Fruit fly (Drosophila melanogaster): ENCODE results near the gene CtsB.

The CtsB gene

dm6 chrX:13762372-13762883 lies 19.5 kb downstream of the CtsB start, which contains the start of gene rdgB (continued):
- TF ChIP-seq gt (GFP tag; IDR thresholded peaks at IDR 0.05), result no peak
- peak; percentile 27; the same call in 1 of the 2 replicates for TF ChIP-seq CG13287 (GFP tag; IDR thresholded peaks at IDR 0.05; ENCODE audit: partially characterized antibody)
- no peak for TF ChIP-seq kay (GFP tag; optimal IDR thresholded peaks at IDR 0.05)
- no peak for TF ChIP-seq ato (GFP tag; IDR thresholded peaks at IDR 0.05; ENCODE audit: partially characterized antibody)
- TF ChIP-seq NC2α (GFP tag; optimal IDR thresholded peaks at IDR 0.05), result peak; percentile 3
- TF ChIP-seq pita (GFP tag; optimal IDR thresholded peaks at IDR 0.05), result no peak
- TF ChIP-seq MESR4 (GFP tag; optimal IDR thresholded peaks at IDR 0.05), result no peak
- TF ChIP-seq mirr (GFP tag; optimal IDR thresholded peaks at IDR 0.05), result no peak
- TF ChIP-seq CkIIα-i1 (GFP tag; IDR thresholded peaks at IDR 0.05), result no peak
- no peak for TF ChIP-seq gce (GFP tag; IDR thresholded peaks at IDR 0.05)
- TF ChIP-seq D19B (GFP tag; optimal IDR thresholded peaks at IDR 0.05), result peak; percentile 57
- TF ChIP-seq nerfin-1 (tag; optimal IDR thresholded peaks at IDR 0.05), result peak; percentile 73
- TF ChIP-seq Sox102F (GFP tag; optimal IDR thresholded peaks at IDR 0.05), result peak; percentile 84
- no peak for TF ChIP-seq CG8478 (optimal IDR thresholded peaks at IDR 0.05)
- TF ChIP-seq gcm2 (GFP tag; optimal IDR thresholded peaks at IDR 0.05), result peak; percentile 41
- peak; percentile 46; the same call in 2 of the 3 replicates for TF ChIP-seq Mrtf (GFP tag; IDR thresholded peaks at IDR 0.05)
- TF ChIP-seq pb (GFP tag; optimal IDR thresholded peaks at IDR 0.05), result no peak
- TF ChIP-seq CG12942 (GFP tag; optimal IDR thresholded peaks at IDR 0.05), result peak; percentile 66
- TF ChIP-seq CG3065 (GFP tag; optimal IDR thresholded peaks at IDR 0.05), result no peak
- TF ChIP-seq CG8089 (GFP tag; optimal IDR thresholded peaks at IDR 0.05), result no peak
- TF ChIP-seq grau (tag; optimal IDR thresholded peaks at IDR 0.05), result peak; percentile 86
- peak; percentile 73 for TF ChIP-seq sqz (GFP tag; optimal IDR thresholded peaks at IDR 0.05)
- peak; percentile 83 for TF ChIP-seq CG18262 (tag; optimal IDR thresholded peaks at IDR 0.05)
- TF ChIP-seq lola (GFP tag; optimal IDR thresholded peaks at IDR 0.05), result peak in 1 of 3 experiments; percentile 72
- TF ChIP-seq tap (tag; optimal IDR thresholded peaks at IDR 0.05), result peak; percentile 41
- TF ChIP-seq CG12659 (GFP tag; optimal IDR thresholded peaks at IDR 0.05), result peak; percentile 87
- no peak for TF ChIP-seq CG4282 (GFP tag; optimal IDR thresholded peaks at IDR 0.05)
- peak; percentile 63 for TF ChIP-seq twi (tag; optimal IDR thresholded peaks at IDR 0.05)
- TF ChIP-seq CG7928 (GFP tag; optimal IDR thresholded peaks at IDR 0.05), result peak; percentile 9
- peak; percentile 81 for TF ChIP-seq caup (GFP tag; optimal IDR thresholded peaks at IDR 0.05; ENCODE audit: severe bottlenecking)
- TF ChIP-seq gsb (GFP tag; IDR thresholded peaks at IDR 0.05), result no peak
- no peak for TF ChIP-seq hth (optimal IDR thresholded peaks at IDR 0.05)
- TF ChIP-seq fd64A (GFP tag; optimal IDR thresholded peaks at IDR 0.05), result no peak
- TF ChIP-seq CG9727 (GFP tag; optimal IDR thresholded peaks at IDR 0.05), result peak; percentile 75
- peak; percentile 32 for TF ChIP-seq vfl (GFP tag; optimal IDR thresholded peaks at IDR 0.05)
- peak; percentile 50 for TF ChIP-seq org-1 (GFP tag; optimal IDR thresholded peaks at IDR 0.05)
- TF ChIP-seq tin (GFP tag; optimal IDR thresholded peaks at IDR 0.05), result peak; percentile 61
- TF ChIP-seq danr (GFP tag; IDR thresholded peaks at IDR 0.05), result peak; percentile 36; the same call in 1 of the 2 replicates
- TF ChIP-seq Doc2 (GFP tag; IDR thresholded peaks at IDR 0.05), result no peak
- peak; percentile 35 for TF ChIP-seq CG15696 (tag; optimal IDR thresholded peaks at IDR 0.05)
- TF ChIP-seq Dbx (GFP tag; IDR thresholded peaks at IDR 0.05), result peak; percentile 76; the same call in 2 of the 3 replicates
- no peak for TF ChIP-seq NC2β (GFP tag; optimal IDR thresholded peaks at IDR 0.05)
- peak; percentile 30; the same call in 1 of the 3 replicates for TF ChIP-seq CG11695 (GFP tag; IDR thresholded peaks at IDR 0.05)
- peak; percentile 78 for TF ChIP-seq B-H2 (GFP tag; optimal IDR thresholded peaks at IDR 0.05)
- TF ChIP-seq chif (GFP tag; optimal IDR thresholded peaks at IDR 0.05), result peak in 1 of 2 experiments; percentile 33
- TF ChIP-seq pan (optimal IDR thresholded peaks at IDR 0.05), result no peak
- TF ChIP-seq pan (GFP tag; optimal IDR thresholded peaks at IDR 0.05 in 1 of 2, IDR thresholded peaks at IDR 0.05 in 1 of 2), result peak in 1 of 2 experiments; percentile 66
- TF ChIP-seq CG2202 (tag; optimal IDR thresholded peaks at IDR 0.05), result no peak
- TF ChIP-seq CG15011 (GFP tag; optimal IDR thresholded peaks at IDR 0.05), result peak; percentile 78
- TF ChIP-seq CG11696 (GFP tag; IDR thresholded peaks at IDR 0.05), result 0 out of 2 replicates have a peak, but pooled peaks have one; percentile 9
- TF ChIP-seq CG13775 (GFP tag; optimal IDR thresholded peaks at IDR 0.05), result peak; percentile 81
